Worm (Caenorhabditis elegans) whole organism, young adult: ENCODE results near the gene wdr-37.

Experiments
- C17E4.6 ChIP-seq: fragments of 200-800 bp; sonication (Bioruptor generic); IDR thresholded peaks from 2 replicates; pipeline ENCODE4 v1.3.6; 2022; ENCODE audit warnings: missing genetic modification reagents, missing genetic modification characterization, missing compliant biosample characterization
- F23B12.7 ChIP-seq: sonication (generic microtip); optimal IDR thresholded peaks from 2 replicates; lab custom pipeline; 2017; ENCODE audit warnings: missing genetic modification characterization, mild to moderate bottlenecking, missing compliant biosample characterization, antibody characterized with exemption, moderate library complexity; ENCODE audit not compliant: insufficient read depth
- Y53G8AR.9 ChIP-seq: fragments of 200-800 bp; sonication (Bioruptor generic); conservative IDR thresholded peaks from 2 replicates; pipeline ENCODE4 v1.3.6; 2022; ENCODE audit warnings: missing genetic modification reagents, missing genetic modification characterization, missing compliant biosample characterization
- Y79H2A.3 ChIP-seq: fragments of 200-800 bp; sonication (Bioruptor generic); conservative IDR thresholded peaks from 2 replicates; pipeline ENCODE4 v1.3.6; 2022; ENCODE audit warnings: missing genetic modification reagents, missing genetic modification characterization, missing compliant biosample characterization
- ama-1 ChIP-seq, 3 experiments: fragments of 150-350 bp in 1 of 3; sonication (generic microtip) in 2 of 3; optimal IDR thresholded peaks; 2 replicates each; lab custom pipeline; 2014 to 2018; ENCODE audit warnings: missing biosample characterization in 2 of 3, missing genetic modification characterization in 2 of 3, missing genetic modification reagents in 2 of 3
- ceh-40 ChIP-seq: fragments of 200-800 bp; sonication (Bioruptor generic); IDR thresholded peaks from 2 replicates; pipeline ENCODE4 v1.3.6; 2022; ENCODE audit warnings: missing genetic modification characterization, missing compliant biosample characterization
- lag-1 ChIP-seq: fragments of 200-800 bp; sonication (Bioruptor generic); IDR thresholded peaks from 2 replicates; pipeline ENCODE4 v1.3.6; 2022; ENCODE audit warnings: missing genetic modification reagents, missing genetic modification characterization, missing compliant biosample characterization
- lin-26 ChIP-seq: fragments of 200-800 bp; sonication (Bioruptor generic); IDR thresholded peaks from 2 replicates; pipeline ENCODE4 v1.3.6; 2022; ENCODE audit warnings: missing genetic modification reagents, missing genetic modification characterization, missing compliant biosample characterization
- mxl-1 ChIP-seq: sonication (generic microtip); optimal IDR thresholded peaks from 2 replicates; lab custom pipeline; 2016; ENCODE audit warnings: missing genetic modification characterization, missing compliant biosample characterization
- nfyb-1 ChIP-seq: fragments of 200-800 bp; sonication (Bioruptor generic); IDR thresholded peaks from 2 replicates; pipeline ENCODE4 v1.3.6; 2022; ENCODE audit warnings: missing genetic modification reagents, missing genetic modification characterization, missing compliant biosample characterization
- pha-4 ChIP-seq: fragments of 150-350 bp; sonication (generic microtip); optimal IDR thresholded peaks from 2 replicates; lab custom pipeline; 2014; ENCODE audit warnings: missing biosample characterization, missing genetic modification reagents, missing genetic modification characterization
- snpc-4 ChIP-seq, 5 experiments: fragments of 150-350 bp in 1 of 5; sonication (generic microtip) in 4 of 5; optimal IDR thresholded peaks; 2 replicates each; lab custom pipeline; 2014 to 2018; ENCODE audit warnings: missing genetic modification characterization in 5 of 5, missing biosample characterization in 3 of 5, antibody characterized with exemption in 2 of 5, mild to moderate bottlenecking in 2 of 5, missing compliant biosample characterization in 2 of 5, missing genotype in 2 of 5, moderate library complexity in 2 of 5, missing genetic modification reagents in 1 of 5
- ztf-28 ChIP-seq: fragments of 200-800 bp; sonication (Bioruptor generic); IDR thresholded peaks from 2 replicates; pipeline ENCODE4 v1.3.6; 2022; ENCODE audit warnings: missing genetic modification reagents, missing genetic modification characterization, missing compliant biosample characterization

ce11 chrIII:5563680-5564079, 36.2 kb downstream of the wdr-37 start:
- no peak for TF ChIP-seq mxl-1
- no peak for TF ChIP-seq C17E4.6 (GFP tag; lab: Robert Waterston, UW)
- no peak for TF ChIP-seq ama-1 (optimal IDR thresholded peaks at IDR 0.05; lab: Kevin White, UChicago)
- TF ChIP-seq ama-1 (GFP tag; optimal IDR thresholded peaks at IDR 0.05; lab: Kevin White, UChicago) = no peak
- TF ChIP-seq ztf-28 (GFP tag; lab: Robert Waterston, UW) = no peak
- no peak for TF ChIP-seq lag-1 (GFP tag; lab: Robert Waterston, UW)
- no peak for TF ChIP-seq lin-26 (GFP tag; lab: Robert Waterston, UW)
- TF ChIP-seq ceh-40 (GFP tag; lab: Robert Waterston, UW) = no peak
- no peak for TF ChIP-seq F23B12.7
- TF ChIP-seq nfyb-1 (GFP tag; lab: Robert Waterston, UW) = no peak
- no peak for TF ChIP-seq snpc-4 (GFP tag; optimal IDR thresholded peaks at IDR 0.05; lab: Kevin White, UChicago)
- no peak for TF ChIP-seq snpc-4 (tag; optimal IDR thresholded peaks at IDR 0.05; lab: Kevin White, UChicago)
- TF ChIP-seq Y79H2A.3 (GFP tag; lab: Robert Waterston, UW) = no peak
- no peak for TF ChIP-seq Y53G8AR.9 (GFP tag; lab: Robert Waterston, UW)
- TF ChIP-seq pha-4 (tag; lab: Kevin White, UChicago) = no peak
